Worm (Caenorhabditis elegans) whole organism, late embryonic: Measurements from ENCODE around the gene C31H1.5.

Experiments
- C38D4.7 ChIP-seq: fragments of 200-800 bp; sonication (Bioruptor generic); optimal IDR thresholded peaks from 2 replicates; lab custom pipeline; 2018; ENCODE audit warnings: mild to moderate bottlenecking, missing genetic modification characterization, moderate library complexity, missing compliant biosample characterization
- F13H6.1 ChIP-seq: sonication (generic microtip); optimal IDR thresholded peaks from 2 replicates; lab custom pipeline; 2016; ENCODE audit warnings: missing genetic modification characterization, missing compliant biosample characterization
- ceh-14 ChIP-seq: sonication (generic microtip); optimal IDR thresholded peaks from 2 replicates; lab custom pipeline; 2016; ENCODE audit warnings: missing genotype, missing genetic modification characterization, missing compliant biosample characterization
- ceh-22 ChIP-seq: sonication (generic microtip); optimal IDR thresholded peaks from 2 replicates; lab custom pipeline; 2017; ENCODE audit warnings: missing biosample characterization, missing genetic modification characterization
- dmd-4 ChIP-seq: sonication (generic microtip); optimal IDR thresholded peaks from 2 replicates; lab custom pipeline; 2016; ENCODE audit warnings: borderline replicate concordance, missing genetic modification characterization, missing compliant biosample characterization
- elt-2 ChIP-seq: sonication (generic microtip); optimal IDR thresholded peaks from 2 replicates; lab custom pipeline; 2016; ENCODE audit warnings: missing genetic modification reagents, missing genetic modification characterization, missing compliant biosample characterization
- fkh-10 ChIP-seq: fragments of 150-350 bp; optimal IDR thresholded peaks from 2 replicates; lab custom pipeline; 2014; ENCODE audit warnings: missing biosample characterization, missing genetic modification reagents, missing genetic modification characterization
- hlh-30 ChIP-seq: sonication (generic microtip); optimal IDR thresholded peaks from 2 replicates; lab custom pipeline; 2017; ENCODE audit warnings: antibody characterized with exemption, missing genetic modification characterization, missing compliant biosample characterization; ENCODE audit not compliant: insufficient read depth
- hlh-6 ChIP-seq: sonication (generic microtip); optimal IDR thresholded peaks from 2 replicates; lab custom pipeline; 2016; ENCODE audit warnings: missing genotype, missing genetic modification characterization, missing compliant biosample characterization
- lim-6 ChIP-seq: sonication (generic microtip); optimal IDR thresholded peaks from 2 replicates; lab custom pipeline; 2016; ENCODE audit warnings: missing genetic modification characterization, missing compliant biosample characterization
- pqm-1 ChIP-seq: sonication (generic microtip); optimal IDR thresholded peaks from 2 replicates; lab custom pipeline; 2016; ENCODE audit warnings: missing genetic modification characterization, missing compliant biosample characterization
- ttx-3 ChIP-seq: sonication (generic microtip); optimal IDR thresholded peaks from 2 replicates; lab custom pipeline; 2016; ENCODE audit warnings: missing genetic modification reagents, missing genetic modification characterization, missing compliant biosample characterization
- unc-86 ChIP-seq: sonication (generic microtip); optimal IDR thresholded peaks from 2 replicates; lab custom pipeline; 2016; ENCODE audit warnings: missing genetic modification characterization, missing compliant biosample characterization

Gene C31H1.5

DNA sequence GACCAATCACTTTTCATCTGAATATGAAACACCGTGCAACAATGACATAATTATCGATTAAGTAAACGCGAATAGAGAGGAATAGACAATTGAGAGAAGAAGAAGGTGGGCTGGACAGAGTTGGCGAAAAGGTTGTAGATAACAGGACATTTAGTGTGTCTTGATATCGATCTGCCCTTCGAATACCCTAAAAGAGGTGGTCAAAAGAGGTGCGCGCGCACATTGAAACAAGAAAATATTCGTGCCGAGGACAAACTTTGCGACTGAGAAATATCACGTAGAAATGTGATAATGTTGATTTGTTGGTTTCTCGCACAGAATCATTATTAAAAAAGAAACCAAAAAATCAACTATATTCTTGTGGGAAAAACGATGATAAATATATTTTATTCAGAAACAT is 46.7 kb downstream of the C31H1.5 start:
- TF ChIP-seq ceh-14 (tag; lab: Kevin White, UChicago): no peak
- TF ChIP-seq F13H6.1: no peak
- no peak for TF ChIP-seq pqm-1 (tag; lab: Kevin White, UChicago)
- TF ChIP-seq hlh-30: no peak
- TF ChIP-seq hlh-6: no peak
- TF ChIP-seq ceh-22 (tag; lab: Kevin White, UChicago): no peak
- no peak for TF ChIP-seq C38D4.7 (GFP tag; lab: Kevin White, UChicago)
- no peak for TF ChIP-seq dmd-4 (tag; lab: Kevin White, UChicago)
- no peak for TF ChIP-seq elt-2 (tag; lab: Kevin White, UChicago)
- TF ChIP-seq unc-86: no peak
- no peak for TF ChIP-seq fkh-10 (GFP tag; lab: Kevin White, UChicago)
- TF ChIP-seq ttx-3 (tag; lab: Kevin White, UChicago): no peak
- no peak for TF ChIP-seq lim-6 (tag; lab: Kevin White, UChicago)
